Fruit fly (Drosophila melanogaster) whole organism, embryonic: ENCODE results near the gene Hpd.

ENCODE experiments used
- Bgb ChIP-seq: fragments of 200-800 bp; sonication (Bioruptor generic); IDR thresholded peaks from 2 replicates; pipeline ENCODE4 v1.3.6; 2022; ENCODE audit warnings: missing biosample characterization, missing genetic modification characterization; ENCODE audit not compliant: partially characterized antibody
- CG11456 ChIP-seq: fragments of 200-800 bp; sonication (Bioruptor generic); IDR thresholded peaks from 3 replicates; pipeline ENCODE4 v1.3.6; 2022; ENCODE audit warnings: missing biosample characterization, missing genetic modification characterization
- CG12659 ChIP-seq: fragments of 200-800 bp; sonication (Bioruptor generic); optimal IDR thresholded peaks from 3 replicates; lab custom pipeline; 2017; ENCODE audit warnings: mild to moderate bottlenecking, missing biosample characterization, missing genetic modification reagents, missing genetic modification characterization
- CG15073 ChIP-seq: fragments of 200-800 bp; sonication (Bioruptor generic); optimal IDR thresholded peaks from 2 replicates; lab custom pipeline; 2016; ENCODE audit warnings: missing biosample characterization, missing genetic modification characterization
- CG17802 ChIP-seq: fragments of 200-800 bp; sonication (Bioruptor generic); optimal IDR thresholded peaks from 2 replicates; lab custom pipeline; 2018; ENCODE audit warnings: missing biosample characterization, mild to moderate bottlenecking, missing genetic modification characterization, moderate library complexity
- CG17829 ChIP-seq: fragments of 200-800 bp; optimal IDR thresholded peaks from 2 replicates; lab custom pipeline; 2019; ENCODE audit warnings: missing biosample characterization, mild to moderate bottlenecking, missing genetic modification characterization, moderate library complexity
- CG2202 ChIP-seq: fragments of 200-800 bp; sonication (Bioruptor generic); optimal IDR thresholded peaks from 2 replicates; lab custom pipeline; 2018; ENCODE audit warnings: missing biosample characterization, mild to moderate bottlenecking, missing genetic modification characterization
- CG2712 ChIP-seq: fragments of 200-800 bp; optimal IDR thresholded peaks from 3 replicates; lab custom pipeline; 2019; ENCODE audit warnings: missing biosample characterization, mild to moderate bottlenecking, missing genetic modification characterization, moderate library complexity
- CG30020 ChIP-seq: fragments of 200-800 bp; optimal IDR thresholded peaks from 2 replicates; lab custom pipeline; 2019; ENCODE audit warnings: missing biosample characterization, mild to moderate bottlenecking, missing genetic modification characterization, moderate library complexity
- CG34224 ChIP-seq: fragments of 200-800 bp; sonication (Bioruptor generic); IDR thresholded peaks from 3 replicates; pipeline ENCODE4 v1.3.6; 2022; ENCODE audit warnings: missing biosample characterization, missing genetic modification characterization; ENCODE audit not compliant: partially characterized antibody
- CG4617 ChIP-seq: fragments of 200-800 bp; sonication (Bioruptor generic); optimal IDR thresholded peaks from 3 replicates; lab custom pipeline; 2016; ENCODE audit warnings: missing biosample characterization, missing genetic modification characterization, borderline replicate concordance
- CG6791 ChIP-seq: fragments of 200-800 bp; sonication (Bioruptor generic); IDR thresholded peaks from 3 replicates; pipeline ENCODE4 v1.3.6; 2022; ENCODE audit warnings: missing biosample characterization, missing genetic modification characterization; ENCODE audit not compliant: partially characterized antibody
- CG6854 ChIP-seq: fragments of 200-800 bp; sonication (Bioruptor generic); optimal IDR thresholded peaks from 3 replicates; lab custom pipeline; 2017; ENCODE audit warnings: missing biosample characterization, mild to moderate bottlenecking, missing genetic modification characterization
- CG8089 ChIP-seq: fragments of 200-800 bp; sonication (Bioruptor generic); optimal IDR thresholded peaks from 3 replicates; lab custom pipeline; 2016; ENCODE audit warnings: missing biosample characterization, missing genetic modification characterization
- CG8924 ChIP-seq: fragments of 200-800 bp; optimal IDR thresholded peaks from 3 replicates; lab custom pipeline; 2019; ENCODE audit warnings: missing biosample characterization, mild to moderate bottlenecking, missing genetic modification characterization, moderate library complexity
- CoRest ChIP-seq: fragments of 200-800 bp; sonication (Bioruptor generic); optimal IDR thresholded peaks from 3 replicates; lab custom pipeline; 2018; ENCODE audit warnings: missing biosample characterization, mild to moderate bottlenecking, missing genetic modification characterization, moderate library complexity
- Dad ChIP-seq: fragments of 200-800 bp; sonication (Bioruptor generic); optimal IDR thresholded peaks from 3 replicates; lab custom pipeline; 2016; ENCODE audit warnings: missing biosample characterization, missing genetic modification characterization
- Dip2 ChIP-seq: fragments of 200-800 bp; sonication (Bioruptor generic); IDR thresholded peaks from 2 replicates; pipeline ENCODE4 v1.3.6; 2022; ENCODE audit warnings: missing biosample characterization, missing genetic modification characterization
- Dp ChIP-seq: fragments of 200-800 bp; sonication (Bioruptor generic); optimal IDR thresholded peaks from 2 replicates; lab custom pipeline; 2018; ENCODE audit warnings: missing biosample characterization, mild to moderate bottlenecking, missing genetic modification characterization, moderate library complexity
- Dref ChIP-seq: fragments of 200-800 bp; sonication (Bioruptor generic); IDR thresholded peaks from 2 replicates; pipeline ENCODE4 v1.3.6; 2022; ENCODE audit warnings: missing biosample characterization, missing genetic modification characterization
- E2f2 ChIP-seq: fragments of 200-800 bp; sonication (Bioruptor generic); IDR thresholded peaks from 2 replicates; pipeline ENCODE4 v1.3.6; 2022; ENCODE audit warnings: missing biosample characterization, missing genetic modification characterization
- Ets97D ChIP-seq: fragments of 200-800 bp; sonication (Bioruptor generic); optimal IDR thresholded peaks from 3 replicates; lab custom pipeline; 2016; ENCODE audit warnings: missing biosample characterization, missing genetic modification characterization
- HmgZ ChIP-seq: fragments of 200-800 bp; sonication (Bioruptor generic); optimal IDR thresholded peaks from 2 replicates; lab custom pipeline; 2018; ENCODE audit warnings: missing biosample characterization, mild to moderate bottlenecking, missing genetic modification characterization
- Mad ChIP-seq: fragments of 200-800 bp; sonication (Bioruptor generic); optimal IDR thresholded peaks from 2 replicates; lab custom pipeline; 2016; ENCODE audit warnings: missing biosample characterization, missing genetic modification characterization
- Med ChIP-seq: fragments of 200-800 bp; sonication (Bioruptor generic); peaks from one replicate; lab custom pipeline; 2016; ENCODE audit warnings: missing biosample characterization, missing genetic modification characterization, mild to moderate bottlenecking, inconsistent platforms, moderate library complexity
- NFAT ChIP-seq: fragments of 200-800 bp; sonication (Bioruptor generic); IDR thresholded peaks from 2 replicates; pipeline ENCODE4 v1.3.6; 2022; ENCODE audit warnings: missing biosample characterization, missing genetic modification characterization
- Nf-YA ChIP-seq: fragments of 200-800 bp; sonication (Bioruptor generic); IDR thresholded peaks from 2 replicates; pipeline ENCODE4 v1.3.6; 2022; ENCODE audit warnings: missing biosample characterization, missing genetic modification characterization
- Sry-δ ChIP-seq: fragments of 200-800 bp; sonication (Bioruptor generic); optimal IDR thresholded peaks from 2 replicates; lab custom pipeline; 2016; ENCODE audit warnings: missing biosample characterization, missing genetic modification characterization
- YL-1 ChIP-seq: fragments of 200-800 bp; sonication (Bioruptor generic); optimal IDR thresholded peaks from 3 replicates; lab custom pipeline; 2017; ENCODE audit warnings: missing biosample characterization, mild to moderate bottlenecking, missing genetic modification characterization
- amos ChIP-seq: fragments of 200-800 bp; sonication (Bioruptor generic); IDR thresholded peaks from 2 replicates; pipeline ENCODE4 v1.3.6; 2022; ENCODE audit warnings: missing biosample characterization, missing genetic modification characterization; ENCODE audit not compliant: partially characterized antibody
- ato ChIP-seq: fragments of 200-800 bp; sonication (Bioruptor generic); IDR thresholded peaks from 2 replicates; pipeline ENCODE4 v1.3.6; 2022; ENCODE audit warnings: missing biosample characterization, missing genetic modification characterization; ENCODE audit not compliant: partially characterized antibody
- cg ChIP-seq: fragments of 200-800 bp; sonication (Bioruptor generic); optimal IDR thresholded peaks from 3 replicates; lab custom pipeline; 2019; ENCODE audit warnings: missing biosample characterization, mild to moderate bottlenecking, missing genetic modification characterization, moderate library complexity
- crp ChIP-seq, 2 experiments: fragments of 200-800 bp; sonication (Bioruptor generic); optimal IDR thresholded peaks; 2 replicates in 1 of 2; 3 replicates in 1 of 2; lab custom pipeline; 2017; ENCODE audit warnings: missing biosample characterization in 2 of 2, missing genetic modification characterization in 2 of 2, mild to moderate bottlenecking in 1 of 2, moderate library complexity in 1 of 2
- ewg ChIP-seq: fragments of 200-800 bp; sonication (Bioruptor generic); optimal IDR thresholded peaks from 3 replicates; lab custom pipeline; 2017; ENCODE audit warnings: mild to moderate bottlenecking, missing biosample characterization, missing genetic modification reagents, missing genetic modification characterization
- fd102C ChIP-seq: fragments of 200-800 bp; sonication (Bioruptor generic); optimal IDR thresholded peaks from 2 replicates; lab custom pipeline; 2018; ENCODE audit warnings: missing biosample characterization, mild to moderate bottlenecking, missing genetic modification characterization, moderate library complexity
- grn ChIP-seq: fragments of 200-800 bp; sonication (Bioruptor generic); optimal IDR thresholded peaks from 3 replicates; lab custom pipeline; 2017; ENCODE audit warnings: missing biosample characterization, missing genetic modification characterization
- gro ChIP-seq: fragments of 200-800 bp; sonication (Bioruptor generic); optimal IDR thresholded peaks from 2 replicates; lab custom pipeline; 2016; ENCODE audit warnings: missing biosample characterization, missing genetic modification characterization
- hb ChIP-seq: fragments of 200-800 bp; sonication (Bioruptor generic); IDR thresholded peaks from 3 replicates; pipeline ENCODE4 v1.3.6; 2022; ENCODE audit warnings: missing biosample characterization, missing genetic modification characterization; ENCODE audit not compliant: partially characterized antibody
- jumu ChIP-seq: fragments of 200-800 bp; sonication (Bioruptor generic); optimal IDR thresholded peaks from 3 replicates; lab custom pipeline; 2016; ENCODE audit warnings: missing biosample characterization, missing genetic modification characterization
- knrl ChIP-seq: fragments of 200-800 bp; sonication (Bioruptor generic); IDR thresholded peaks from 3 replicates; pipeline ENCODE4 v1.3.6; 2022; ENCODE audit warnings: missing biosample characterization, missing genetic modification characterization; ENCODE audit not compliant: partially characterized antibody
- lola ChIP-seq, 3 experiments: fragments of >200 bp in 2 of 3; fragments of 200-800 bp in 1 of 3; sonication (Bioruptor generic) in 1 of 3; optimal IDR thresholded peaks; 2 replicates each; lab custom pipeline; 2017 to 2019; ENCODE audit warnings: missing biosample characterization in 3 of 3, missing genetic modification characterization in 3 of 3, mild to moderate bottlenecking in 1 of 3, moderate library complexity in 1 of 3
- p53 ChIP-seq: fragments of 200-800 bp; sonication (Bioruptor generic); optimal IDR thresholded peaks from 2 replicates; lab custom pipeline; 2016; ENCODE audit warnings: missing biosample characterization, missing genetic modification characterization
- pfk ChIP-seq: fragments of 200-800 bp; sonication (Bioruptor generic); optimal IDR thresholded peaks from 2 replicates; lab custom pipeline; 2018; ENCODE audit warnings: missing biosample characterization, mild to moderate bottlenecking, missing genetic modification characterization, moderate library complexity
- ro ChIP-seq: fragments of 200-800 bp; sonication (Bioruptor generic); IDR thresholded peaks from 2 replicates; pipeline ENCODE4 v1.3.6; 2022; ENCODE audit warnings: missing biosample characterization, missing genetic modification characterization
- run ChIP-seq: fragments of 200-800 bp; sonication (Bioruptor generic); optimal IDR thresholded peaks from 3 replicates; lab custom pipeline; 2018; ENCODE audit warnings: missing biosample characterization, mild to moderate bottlenecking, missing genetic modification characterization
- seq ChIP-seq: fragments of 200-800 bp; sonication (Bioruptor generic); IDR thresholded peaks from 2 replicates; pipeline ENCODE4 v1.3.6; 2022; ENCODE audit warnings: missing biosample characterization, missing genetic modification characterization
- so ChIP-seq: fragments of 200-800 bp; sonication (Bioruptor generic); IDR thresholded peaks from 3 replicates; pipeline ENCODE4 v1.3.6; 2022; ENCODE audit warnings: missing biosample characterization, missing genetic modification characterization
- sob ChIP-seq: fragments of 200-800 bp; sonication (Bioruptor generic); IDR thresholded peaks from 2 replicates; pipeline ENCODE4 v1.3.6; 2022; ENCODE audit warnings: missing biosample characterization, missing genetic modification characterization
- tap ChIP-seq: fragments of 200-800 bp; optimal IDR thresholded peaks from 3 replicates; lab custom pipeline; 2019; ENCODE audit warnings: missing biosample characterization, mild to moderate bottlenecking, missing genetic modification characterization, moderate library complexity
- trem ChIP-seq: fragments of 200-800 bp; optimal IDR thresholded peaks from 3 replicates; lab custom pipeline; 2019; ENCODE audit warnings: missing biosample characterization, mild to moderate bottlenecking, missing genetic modification characterization, moderate library complexity

The Hpd gene

dm6 chr3L:20436069-20436468 lies 3.6 kb downstream of the Hpd start, which contains the start of the genes mRpL15 and CtIP (continued):
- TF ChIP-seq E2f2 (GFP tag; lab: Robert Waterston, UW) (peak; percentile 68), CG2712 (tag; lab: Kevin White, UChicago) (peak; percentile 11), trem (tag; lab: Kevin White, UChicago) (peak; percentile 53), Ets97D (peak; percentile 38), tap (tag; lab: Kevin White, UChicago) (no peak), cg (GFP tag; lab: Kevin White, UChicago) (no peak), amos (GFP tag; lab: Robert Waterston, UW) (peak; percentile 36; the same call in 1 of the 2 replicates), ewg (GFP tag; lab: Kevin White, UChicago) (peak; percentile 67), crp (GFP tag; optimal IDR thresholded peaks at IDR 0.05; lab: Kevin White, UChicago) (peak in 1 of 2 experiments; percentile 65), grn (GFP tag; lab: Kevin White, UChicago) (no peak), Dref (peak; percentile 35; the same call in 1 of the 2 replicates), CG8089 (GFP tag; lab: Kevin White, UChicago) (no peak), CG17829 (tag; lab: Kevin White, UChicago) (peak; percentile 24), hb (GFP tag; lab: Robert Waterston, UW) (no peak), CG11456 (GFP tag; lab: Robert Waterston, UW) (no peak), NFAT (GFP tag; lab: Robert Waterston, UW) (no peak), CG8924 (tag; lab: Kevin White, UChicago) (peak; percentile 3), Sry-δ (GFP tag; lab: Kevin White, UChicago) (peak; percentile 39), CG4617 (GFP tag; lab: Kevin White, UChicago) (peak; percentile 87), so (no peak), CG30020 (tag; lab: Kevin White, UChicago) (peak; percentile 13), YL-1 (peak; percentile 75), Dad (GFP tag; lab: Kevin White, UChicago) (no peak), Mad (GFP tag; lab: Kevin White, UChicago) (no peak), p53 (GFP tag; lab: Kevin White, UChicago) (no peak), CG6791 (GFP tag; lab: Robert Waterston, UW) (no peak), Dp (GFP tag; lab: Kevin White, UChicago) (peak; percentile 62), HmgZ (tag; lab: Kevin White, UChicago) (peak; percentile 15), Dip2 (no peak), CG34224 (GFP tag; lab: Robert Waterston, UW) (peak; percentile 26; the same call in 1 of the 3 replicates), Bgb (peak; percentile 39; the same call in 1 of the 2 replicates)

- TF ChIP-seq Nf-YA (GFP tag; lab: Robert Waterston, UW), result no peak
- TF ChIP-seq CG15073 (GFP tag; lab: Kevin White, UChicago), result no peak
- TF ChIP-seq CoRest (tag; lab: Kevin White, UChicago), result no peak
- TF ChIP-seq fd102C (GFP tag; lab: Kevin White, UChicago), result no peak
- no peak for TF ChIP-seq ro (GFP tag; lab: Robert Waterston, UW)
- TF ChIP-seq pfk (GFP tag; lab: Kevin White, UChicago), result no peak
- TF ChIP-seq knrl (GFP tag; lab: Robert Waterston, UW), result peak; percentile 69
- no peak for TF ChIP-seq jumu (GFP tag; lab: Kevin White, UChicago)
- TF ChIP-seq CG6854 (GFP tag; lab: Kevin White, UChicago), result no peak
- TF ChIP-seq CG17802, result no peak
- TF ChIP-seq CG2202 (tag; lab: Kevin White, UChicago), result no peak
- 0 out of 3 replicates have a peak, but pooled peaks have one; percentile 45 for TF ChIP-seq CG6791 (GFP tag; lab: Robert Waterston, UW)
- peak; percentile 90 for TF ChIP-seq Med
- no peak for TF ChIP-seq CG8089 (GFP tag; lab: Kevin White, UChicago)
- peak; percentile 56 for TF ChIP-seq CG12659
- TF ChIP-seq ato (GFP tag; lab: Robert Waterston, UW), result 0 out of 2 replicates have a peak, but pooled peaks have one; percentile 40
- TF ChIP-seq gro (GFP tag; lab: Kevin White, UChicago), result no peak
- no peak for TF ChIP-seq run (tag; lab: Kevin White, UChicago)
- no peak for TF ChIP-seq sob
- no peak for TF ChIP-seq seq (GFP tag; lab: Robert Waterston, UW)
- TF ChIP-seq lola (GFP tag; optimal IDR thresholded peaks at IDR 0.05; lab: Kevin White, UChicago), result no peak
These were observed 7.4 kb downstream of the Hpd start, which contains the start of the genes Las and Psn for dm6 chr3L:20432297-20432696. TSS of gene Las (minus strand) at chr3L:20432361. TSS of gene Psn (plus strand) at chr3L:20432468.
